In genomic region chr3L:2478349-2478959, dm6 we compare ENCODE assay signal across 4 fruit fly cellular contexts.
A peak's percentile ranks its signal among the peaks of the same experiment; 100 is the strongest.
TF ChIP-seq lines count a peak whose summit lies in the region.

Gene Cyp4d20 (minus strand): TSS chr3L:2478448.

- TF ChIP-seq CTCF in whole organism, embryonic (GFP tag; optimal IDR thresholded peaks at IDR 0.05; lab: Kevin White, UChicago), result no peak

TF ChIP-seq in whole organism, adult, 20 proteins besides CTCF, POLR2A, EP300 and RAD21:
- no peak for TF ChIP-seq CG5204 (GFP tag; optimal IDR thresholded peaks at IDR 0.05; lab: Kevin White, UChicago)
- TF ChIP-seq kay (GFP tag; lab: Kevin White, UChicago; ENCODE audit: borderline replicate concordance), result peak; percentile 78
- TF ChIP-seq CG14711 (tag; optimal IDR thresholded peaks at IDR 0.05; lab: Kevin White, UChicago), result peak; percentile 66
- no peak for TF ChIP-seq bab1 (GFP tag; optimal IDR thresholded peaks at IDR 0.05; lab: Kevin White, UChicago)
- TF ChIP-seq CG12768 (GFP tag; optimal IDR thresholded peaks at IDR 0.05; lab: Kevin White, UChicago), result peak; percentile 34
- TF ChIP-seq cnc (optimal IDR thresholded peaks at IDR 0.05; lab: Kevin White, UChicago), result no peak
- TF ChIP-seq CG7045 (GFP tag; optimal IDR thresholded peaks at IDR 0.05; lab: Kevin White, UChicago), result peak; percentile 9
- TF ChIP-seq tj (GFP tag; optimal IDR thresholded peaks at IDR 0.05; lab: Kevin White, UChicago), result no peak
- TF ChIP-seq CG33017 (tag; optimal IDR thresholded peaks at IDR 0.05; lab: Kevin White, UChicago), result peak; percentile 29
- no peak for TF ChIP-seq cic (GFP tag; optimal IDR thresholded peaks at IDR 0.05; lab: Kevin White, UChicago)
- peak; percentile 14 for TF ChIP-seq pad (GFP tag; optimal IDR thresholded peaks at IDR 0.05; lab: Kevin White, UChicago)
- TF ChIP-seq Clk (GFP tag; optimal IDR thresholded peaks at IDR 0.05; lab: Kevin White, UChicago), result no peak
- TF ChIP-seq CG7101 (tag; optimal IDR thresholded peaks at IDR 0.05; lab: Kevin White, UChicago), result peak; percentile 36
- TF ChIP-seq CG11617 (GFP tag; optimal IDR thresholded peaks at IDR 0.05; lab: Kevin White, UChicago), result no peak
- TF ChIP-seq ovo (GFP tag; optimal IDR thresholded peaks at IDR 0.05; lab: Kevin White, UChicago), result no peak

TF ChIP-seq in whole organism, embryonic, 481 proteins besides CTCF, POLR2A, EP300 and RAD21:
- peak in 1 of 2 experiments; percentile 15 for TF ChIP-seq Trl (optimal IDR thresholded peaks at IDR 0.05; lab: Kevin White, UChicago)
- no peak for TF ChIP-seq Trl (GFP tag; optimal IDR thresholded peaks at IDR 0.05; lab: Kevin White, UChicago)
- peak; percentile 19 for TF ChIP-seq Ets65A (GFP tag; lab: Kevin White, UChicago)
- TF ChIP-seq Drgx (GFP tag; IDR thresholded peaks at IDR 0.05; lab: Robert Waterston, UW), result peak; percentile 70
- no peak for TF ChIP-seq lbe (GFP tag; optimal IDR thresholded peaks at IDR 0.05; lab: Kevin White, UChicago)
- no peak for TF ChIP-seq btn (GFP tag; optimal IDR thresholded peaks at IDR 0.05; lab: Kevin White, UChicago)
- peak; percentile 9 for TF ChIP-seq nom (GFP tag; optimal IDR thresholded peaks at IDR 0.05; lab: Kevin White, UChicago)
- TF ChIP-seq sna (GFP tag; IDR thresholded peaks at IDR 0.05; lab: Robert Waterston, UW; ENCODE audit: partially characterized antibody), result no peak
- TF ChIP-seq CG11504 (tag; optimal IDR thresholded peaks at IDR 0.05; lab: Kevin White, UChicago), result no peak
- peak; percentile 5 for TF ChIP-seq CG15514 (GFP tag; optimal IDR thresholded peaks at IDR 0.05; lab: Kevin White, UChicago)
- TF ChIP-seq Doc2 (GFP tag; IDR thresholded peaks at IDR 0.05; lab: Robert Waterston, UW), result no peak
- TF ChIP-seq CG2199 (GFP tag; IDR thresholded peaks at IDR 0.05; lab: Robert Waterston, UW), result no peak
- peak; percentile 54; the same call in 1 of the 3 replicates for TF ChIP-seq CG6175 (GFP tag; IDR thresholded peaks at IDR 0.05; lab: Robert Waterston, UW)
- no peak for TF ChIP-seq tgo (GFP tag; IDR thresholded peaks at IDR 0.05; lab: Robert Waterston, UW)
- no peak for TF ChIP-seq repo (GFP tag; optimal IDR thresholded peaks at IDR 0.05; lab: Kevin White, UChicago)
- no peak for TF ChIP-seq Gsc (GFP tag; IDR thresholded peaks at IDR 0.05; lab: Robert Waterston, UW)
- TF ChIP-seq chinmo (GFP tag; IDR thresholded peaks at IDR 0.05; lab: Robert Waterston, UW; ENCODE audit: partially characterized antibody), result peak; percentile 79; the same call in 2 of the 4 replicates
- peak; percentile 31 for TF ChIP-seq Blimp-1 (GFP tag; optimal IDR thresholded peaks at IDR 0.05; lab: Kevin White, UChicago)

TF ChIP-seq in whole organism, prepupa, 60 proteins besides CTCF, POLR2A, EP300 and RAD21:
- TF ChIP-seq achi (GFP tag; optimal IDR thresholded peaks at IDR 0.05; lab: Kevin White, UChicago) (no peak), CG11294 (GFP tag; IDR thresholded peaks at IDR 0.05; lab: Robert Waterston, UW) (peak; percentile 67), CG6276 (GFP tag; optimal IDR thresholded peaks at IDR 0.05; lab: Kevin White, UChicago) (peak; percentile 6), CG10669 (GFP tag; optimal IDR thresholded peaks at IDR 0.05; lab: Kevin White, UChicago) (peak; percentile 19), Lpt (GFP tag; optimal IDR thresholded peaks at IDR 0.05; lab: Kevin White, UChicago) (no peak), CG34406 (GFP tag; optimal IDR thresholded peaks at IDR 0.05; lab: Kevin White, UChicago) (no peak), Sox102F (GFP tag; optimal IDR thresholded peaks at IDR 0.05; lab: Kevin White, UChicago) (no peak), cyc (GFP tag; optimal IDR thresholded peaks at IDR 0.05; lab: Kevin White, UChicago) (no peak), CG6163 (GFP tag; IDR thresholded peaks at IDR 0.05; lab: Robert Waterston, UW) (no peak; the same call in 2 of the 3 replicates), Blimp-1 (GFP tag; optimal IDR thresholded peaks at IDR 0.05; lab: Kevin White, UChicago) (no peak), Eip93F (GFP tag; optimal IDR thresholded peaks at IDR 0.05; lab: Kevin White, UChicago) (no peak), Gug (GFP tag; IDR thresholded peaks at IDR 0.05; lab: Robert Waterston, UW) (peak; percentile 34; the same call in 1 of the 2 replicates), CG15336 (GFP tag; IDR thresholded peaks at IDR 0.05; lab: Robert Waterston, UW) (peak; percentile 41; the same call in 1 of the 2 replicates), fd85E (GFP tag; optimal IDR thresholded peaks at IDR 0.05; lab: Kevin White, UChicago) (no peak), CG32006 (GFP tag; optimal IDR thresholded peaks at IDR 0.05; lab: Kevin White, UChicago) (no peak), Ets96B (tag; optimal IDR thresholded peaks at IDR 0.05; lab: Kevin White, UChicago) (peak; percentile 49), esn (GFP tag; optimal IDR thresholded peaks at IDR 0.05; lab: Kevin White, UChicago) (no peak), CG6808 (GFP tag; optimal IDR thresholded peaks at IDR 0.05; lab: Kevin White, UChicago) (peak; percentile 7), dsx (GFP tag; optimal IDR thresholded peaks at IDR 0.05; lab: Kevin White, UChicago; ENCODE audit: poor library complexity, severe bottlenecking) (peak; percentile 57), Smox (GFP tag; optimal IDR thresholded peaks at IDR 0.05; lab: Kevin White, UChicago) (no peak), ss (GFP tag; optimal IDR thresholded peaks at IDR 0.05; lab: Kevin White, UChicago) (no peak), svp (GFP tag; lab: Kevin White, UChicago) (peak; percentile 74), CG1621 (tag; optimal IDR thresholded peaks at IDR 0.05; lab: Kevin White, UChicago) (no peak), CG11902 (GFP tag; optimal IDR thresholded peaks at IDR 0.05; lab: Kevin White, UChicago) (no peak), CG8319 (GFP tag; optimal IDR thresholded peaks at IDR 0.05; lab: Kevin White, UChicago) (no peak), Hr4 (GFP tag; optimal IDR thresholded peaks at IDR 0.05; lab: Kevin White, UChicago) (no peak), Eip78C (GFP tag; lab: Kevin White, UChicago) (peak; percentile 72), CG8119 (GFP tag; IDR thresholded peaks at IDR 0.05; lab: Robert Waterston, UW) (0 out of 3 replicates have a peak, but pooled peaks have one; percentile 14), eg (GFP tag; IDR thresholded peaks at IDR 0.05; lab: Robert Waterston, UW) (peak; percentile 59; the same call in 1 of the 3 replicates)

TF ChIP-seq in whole organism, pupa, 21 proteins besides CTCF, POLR2A, EP300 and RAD21:
- TF ChIP-seq CG8159 (tag; optimal IDR thresholded peaks at IDR 0.05; lab: Kevin White, UChicago) (peak; percentile 60), CG32121 (GFP tag; IDR thresholded peaks at IDR 0.05; lab: Robert Waterston, UW) (peak; percentile 45; the same call in 1 of the 2 replicates), fd96Ca (GFP tag; IDR thresholded peaks at IDR 0.05; lab: Robert Waterston, UW) (no peak), Pif1A (GFP tag; optimal IDR thresholded peaks at IDR 0.05; lab: Kevin White, UChicago) (no peak), CG10348 (GFP tag; IDR thresholded peaks at IDR 0.05; lab: Robert Waterston, UW) (no peak), Ets98B (GFP tag; IDR thresholded peaks at IDR 0.05; lab: Robert Waterston, UW) (peak; percentile 77), CG14655 (GFP tag; optimal IDR thresholded peaks at IDR 0.05; lab: Kevin White, UChicago) (peak; percentile 1), Pif1B (GFP tag; optimal IDR thresholded peaks at IDR 0.05; lab: Kevin White, UChicago) (no peak), EcR (GFP tag; optimal IDR thresholded peaks at IDR 0.05; lab: Kevin White, UChicago) (peak; percentile 3), CG15710 (tag; optimal IDR thresholded peaks at IDR 0.05; lab: Kevin White, UChicago) (peak; percentile 22), CG34367 (tag; optimal IDR thresholded peaks at IDR 0.05; lab: Kevin White, UChicago) (no peak), CG8301 (tag; optimal IDR thresholded peaks at IDR 0.05; lab: Kevin White, UChicago) (no peak), CG13204 (GFP tag; optimal IDR thresholded peaks at IDR 0.05; lab: Kevin White, UChicago) (no peak), CG9948 (tag; optimal IDR thresholded peaks at IDR 0.05; lab: Kevin White, UChicago) (no peak), CG4496 (GFP tag; IDR thresholded peaks at IDR 0.05; lab: Robert Waterston, UW) (peak; percentile 62; the same call in 2 of the 3 replicates), rn (GFP tag; IDR thresholded peaks at IDR 0.05; lab: Robert Waterston, UW) (no peak), CG12605 (GFP tag; IDR thresholded peaks at IDR 0.05; lab: Robert Waterston, UW) (peak; percentile 51; the same call in 1 of the 2 replicates), gl (tag; optimal IDR thresholded peaks at IDR 0.05; lab: Kevin White, UChicago) (no peak), CG17806 (tag; optimal IDR thresholded peaks at IDR 0.05; lab: Kevin White, UChicago) (peak; percentile 39), D1 (tag; optimal IDR thresholded peaks at IDR 0.05; lab: Kevin White, UChicago) (no peak), Snoo (tag; optimal IDR thresholded peaks at IDR 0.05; lab: Kevin White, UChicago) (no peak)
